Worm (Caenorhabditis elegans): ENCODE data around the gene ckk-1.
"Not testable (repeated sequence)": the region's sequence is repeated elsewhere in the genome, so short reads cannot be mapped to it uniquely, and the experiment has no call there.

ce11 chrIII:5637297-5637876 is 2.1 kb downstream of the ckk-1 start:
- not testable (repeated sequence) for TF ChIP-seq athp-1 (tag; optimal IDR thresholded peaks at IDR 0.05); ceh-79 (tag; optimal IDR thresholded peaks at IDR 0.05); akir-1 (GFP tag; optimal IDR thresholded peaks at IDR 0.05); lag-1 (GFP tag; IDR thresholded peaks at IDR 0.05); nfya-1 (tag; optimal IDR thresholded peaks at IDR 0.05; ENCODE audit: borderline replicate concordance, insufficient read depth); tlf-1 (GFP tag; optimal IDR thresholded peaks at IDR 0.05); die-1 (tag; optimal IDR thresholded peaks at IDR 0.05)
- TF ChIP-seq ceh-91 (GFP tag; IDR thresholded peaks at IDR 0.05) (peak; percentile 82), him-1 (tag; optimal IDR thresholded peaks at IDR 0.05) (peak; percentile 56)
